Fruit fly (Drosophila melanogaster) whole organism, embryonic: ENCODE results near the gene CG13081.
A peak's percentile ranks its signal among the peaks of the same experiment; 100 is the strongest.

Experiments used
- Antp ChIP-seq: fragments of 200-800 bp; sonication (Bioruptor generic); optimal IDR thresholded peaks from 3 replicates; lab custom pipeline; 2016; ENCODE audit warnings: missing biosample characterization, missing genetic modification characterization
- CG12236 ChIP-seq: fragments of 200-800 bp; sonication (Bioruptor generic); optimal IDR thresholded peaks from 2 replicates; lab custom pipeline; 2016; ENCODE audit warnings: missing biosample characterization, missing genetic modification characterization
- CG14050 ChIP-seq: fragments of 200-800 bp; sonication (Bioruptor generic); IDR thresholded peaks from 3 replicates; pipeline ENCODE4 v1.3.6; 2022; ENCODE audit warnings: missing biosample characterization, missing genetic modification characterization
- CG14965 ChIP-seq: fragments of 200-800 bp; sonication (Bioruptor generic); optimal IDR thresholded peaks from 2 replicates; lab custom pipeline; 2016; ENCODE audit warnings: missing biosample characterization, missing genetic modification characterization, borderline replicate concordance
- CG15011 ChIP-seq: fragments of 200-800 bp; sonication (Bioruptor generic); optimal IDR thresholded peaks from 3 replicates; lab custom pipeline; 2018; ENCODE audit warnings: missing biosample characterization, mild to moderate bottlenecking, missing genetic modification characterization
- CG15514 ChIP-seq: fragments of 200-800 bp; sonication (Bioruptor generic); optimal IDR thresholded peaks from 3 replicates; lab custom pipeline; 2017; ENCODE audit warnings: missing biosample characterization, missing genetic modification characterization, mild to moderate bottlenecking, moderate library complexity, missing genetic modification reagents
- CG17568 ChIP-seq: fragments of 200-800 bp; sonication (Bioruptor generic); optimal IDR thresholded peaks from 2 replicates; lab custom pipeline; 2018; ENCODE audit warnings: missing biosample characterization, mild to moderate bottlenecking, missing genetic modification characterization, moderate library complexity
- CG18599 ChIP-seq: fragments of 200-800 bp; sonication (Bioruptor generic); optimal IDR thresholded peaks from 3 replicates; lab custom pipeline; 2017; ENCODE audit warnings: missing biosample characterization, missing genetic modification characterization, mild to moderate bottlenecking, moderate library complexity, missing genetic modification reagents
- CG4360 ChIP-seq: fragments of 200-800 bp; sonication (Bioruptor generic); IDR thresholded peaks from 2 replicates; pipeline ENCODE4 v1.3.6; 2022; ENCODE audit warnings: missing biosample characterization, missing genetic modification characterization
- CG5180 ChIP-seq: fragments of 200-800 bp; sonication (Bioruptor generic); optimal IDR thresholded peaks from 3 replicates; lab custom pipeline; 2017; ENCODE audit warnings: missing biosample characterization, missing genetic modification characterization, mild to moderate bottlenecking, moderate library complexity, missing genetic modification reagents
- CG6272 ChIP-seq: fragments of 200-800 bp; sonication (Bioruptor generic); IDR thresholded peaks from 2 replicates; pipeline ENCODE4 v1.3.6; 2022; ENCODE audit warnings: missing biosample characterization, missing genetic modification characterization
- CG7372 ChIP-seq: fragments of 200-800 bp; sonication (Bioruptor generic); IDR thresholded peaks from 2 replicates; pipeline ENCODE4 v1.3.6; 2022; ENCODE audit warnings: missing biosample characterization, missing genetic modification characterization
- CG8359 ChIP-seq: fragments of 200-800 bp; sonication (Bioruptor generic); optimal IDR thresholded peaks from 2 replicates; lab custom pipeline; 2017; ENCODE audit warnings: missing biosample characterization, mild to moderate bottlenecking, missing genetic modification characterization, borderline replicate concordance
- CoRest ChIP-seq: fragments of 200-800 bp; sonication (Bioruptor generic); optimal IDR thresholded peaks from 3 replicates; lab custom pipeline; 2018; ENCODE audit warnings: missing biosample characterization, mild to moderate bottlenecking, missing genetic modification characterization, moderate library complexity
- D ChIP-seq, 2 experiments: fragments of 200-800 bp in 1 of 2; fragments of >200 bp in 1 of 2; sonication (Bioruptor generic) in 1 of 2; optimal IDR thresholded peaks; 2 replicates in 1 of 2; 3 replicates in 1 of 2; lab custom pipeline; 2017; ENCODE audit warnings: mild to moderate bottlenecking in 1 of 2, missing biosample characterization in 1 of 2, missing genetic modification characterization in 1 of 2, missing genetic modification reagents in 1 of 2
- Elba2 ChIP-seq: fragments of 200-800 bp; sonication (Bioruptor generic); optimal IDR thresholded peaks from 3 replicates; lab custom pipeline; 2016; ENCODE audit warnings: missing biosample characterization, missing genetic modification characterization
- Fer2 ChIP-seq: fragments of 200-800 bp; sonication (Bioruptor generic); optimal IDR thresholded peaks from 2 replicates; lab custom pipeline; 2018; ENCODE audit warnings: missing biosample characterization, mild to moderate bottlenecking, missing genetic modification characterization, moderate library complexity
- Fer3 ChIP-seq: fragments of 200-800 bp; sonication (Bioruptor generic); optimal IDR thresholded peaks from 2 replicates; lab custom pipeline; 2018; ENCODE audit warnings: missing biosample characterization, mild to moderate bottlenecking, missing genetic modification characterization, moderate library complexity
- Hr3 ChIP-seq: fragments of 200-800 bp; sonication (Bioruptor generic); optimal IDR thresholded peaks from 3 replicates; lab custom pipeline; 2016; ENCODE audit warnings: missing biosample characterization, missing genetic modification characterization
- MBD-R2 ChIP-seq: fragments of 200-800 bp; sonication (Bioruptor generic); IDR thresholded peaks from 2 replicates; pipeline ENCODE4 v1.3.6; 2022; ENCODE audit warnings: missing biosample characterization, missing genetic modification characterization
- Oli ChIP-seq: fragments of 200-800 bp; sonication (Bioruptor generic); optimal IDR thresholded peaks from 2 replicates; lab custom pipeline; 2018; ENCODE audit warnings: missing biosample characterization, mild to moderate bottlenecking, missing genetic modification characterization, moderate library complexity
- Poxn ChIP-seq: fragments of 200-800 bp; sonication (Bioruptor generic); IDR thresholded peaks from 2 replicates; pipeline ENCODE4 v1.3.6; 2022; ENCODE audit warnings: missing biosample characterization, missing genetic modification characterization
- Sox100B ChIP-seq: fragments of 200-800 bp; sonication (Bioruptor generic); optimal IDR thresholded peaks from 3 replicates; lab custom pipeline; 2018; ENCODE audit warnings: missing biosample characterization, mild to moderate bottlenecking, missing genetic modification characterization
- Tbp ChIP-seq: fragments of >200 bp; optimal IDR thresholded peaks from 2 replicates; lab custom pipeline; 2018; ENCODE audit warnings: missing biosample characterization, missing genetic modification characterization
- ab ChIP-seq: fragments of 200-800 bp; sonication (Bioruptor generic); optimal IDR thresholded peaks from 2 replicates; lab custom pipeline; 2016; ENCODE audit warnings: missing biosample characterization, missing genetic modification characterization
- bbx ChIP-seq: fragments of 200-800 bp; sonication (Bioruptor generic); IDR thresholded peaks from 2 replicates; pipeline ENCODE4 v1.3.6; 2022; ENCODE audit warnings: missing biosample characterization, missing genetic modification characterization; ENCODE audit not compliant: partially characterized antibody
- bigmax ChIP-seq: fragments of 200-800 bp; sonication (Bioruptor generic); optimal IDR thresholded peaks from 2 replicates; lab custom pipeline; 2018; ENCODE audit warnings: missing biosample characterization, mild to moderate bottlenecking, missing genetic modification characterization
- cas ChIP-seq: fragments of 200-800 bp; sonication (Bioruptor generic); IDR thresholded peaks from 2 replicates; pipeline ENCODE4 v1.3.6; 2022; ENCODE audit warnings: missing biosample characterization, missing genetic modification characterization
- chif ChIP-seq, 2 experiments: fragments of 200-800 bp; sonication (Bioruptor generic); optimal IDR thresholded peaks; 3 replicates each; lab custom pipeline; 2016; ENCODE audit warnings: missing biosample characterization in 2 of 2, missing genetic modification characterization in 2 of 2
- dmrt99B ChIP-seq: fragments of 200-800 bp; sonication (Bioruptor generic); optimal IDR thresholded peaks from 2 replicates; lab custom pipeline; 2018; ENCODE audit warnings: missing biosample characterization, mild to moderate bottlenecking, missing genetic modification characterization, moderate library complexity
- eve ChIP-seq, 2 experiments: fragments of >200 bp; optimal IDR thresholded peaks; 2 replicates each; lab custom pipeline; 2017; ENCODE audit warnings: missing biosample characterization in 2 of 2, missing genetic modification characterization in 2 of 2
- exex ChIP-seq: fragments of 200-800 bp; sonication (Bioruptor generic); optimal IDR thresholded peaks from 4 replicates; lab custom pipeline; 2018; ENCODE audit warnings: missing biosample characterization, mild to moderate bottlenecking, missing genetic modification characterization, moderate library complexity
- ind ChIP-seq: fragments of 200-800 bp; sonication (Bioruptor generic); optimal IDR thresholded peaks from 3 replicates; lab custom pipeline; 2016; ENCODE audit warnings: missing biosample characterization, missing genetic modification characterization
- kay ChIP-seq: fragments of 200-800 bp; sonication (Bioruptor generic); optimal IDR thresholded peaks from 2 replicates; lab custom pipeline; 2016; ENCODE audit warnings: missing biosample characterization, missing genetic modification characterization
- luna ChIP-seq: fragments of 200-800 bp; sonication (Bioruptor generic); optimal IDR thresholded peaks from 2 replicates; lab custom pipeline; 2016; ENCODE audit warnings: missing biosample characterization, missing genetic modification characterization
- mam ChIP-seq: fragments of 200-800 bp; sonication (Bioruptor generic); optimal IDR thresholded peaks from 3 replicates; lab custom pipeline; 2016; ENCODE audit warnings: missing biosample characterization, missing genetic modification characterization
- mld ChIP-seq: fragments of 200-800 bp; sonication (Bioruptor generic); IDR thresholded peaks from 3 replicates; pipeline ENCODE4 v1.3.6; 2022; ENCODE audit warnings: missing biosample characterization, missing genetic modification characterization; ENCODE audit not compliant: partially characterized antibody
- odd ChIP-seq: fragments of 200-800 bp; sonication (Bioruptor generic); optimal IDR thresholded peaks from 2 replicates; lab custom pipeline; 2017; ENCODE audit warnings: missing biosample characterization, mild to moderate bottlenecking, missing genetic modification characterization
- pan ChIP-seq, 4 experiments: fragments of >200 bp in 3 of 4; fragments of 200-800 bp in 1 of 4; sonication (Bioruptor generic) in 1 of 4; optimal IDR thresholded peaks in 3 of 4; IDR thresholded peaks in 1 of 4; 2 replicates each; pipeline versions ENCODE4 v1.3.6 to Lab custom; 2017 to 2022; ENCODE audit warnings: missing biosample characterization in 2 of 4, missing genetic modification characterization in 2 of 4, mixed read lengths in 1 of 4
- pb ChIP-seq: fragments of 200-800 bp; sonication (Bioruptor generic); optimal IDR thresholded peaks from 3 replicates; lab custom pipeline; 2016; ENCODE audit warnings: missing biosample characterization, missing genetic modification characterization
- peb ChIP-seq: fragments of 200-800 bp; sonication (Bioruptor generic); IDR thresholded peaks from 2 replicates; pipeline ENCODE4 v1.3.6; 2022; ENCODE audit warnings: missing biosample characterization, missing genetic modification characterization
- prd ChIP-seq, 3 experiments: fragments of >200 bp in 2 of 3; fragments of 200-800 bp in 1 of 3; sonication (Bioruptor generic) in 1 of 3; optimal IDR thresholded peaks in 2 of 3; IDR thresholded peaks in 1 of 3; 2 replicates in 2 of 3; 3 replicates in 1 of 3; pipeline versions ENCODE4 v1.3.6 to Lab custom; 2017 to 2022; ENCODE audit warnings: missing biosample characterization in 1 of 3, missing genetic modification characterization in 1 of 3
- psq ChIP-seq: fragments of 200-800 bp; sonication (Bioruptor generic); optimal IDR thresholded peaks from 2 replicates; lab custom pipeline; 2017; ENCODE audit warnings: missing biosample characterization, missing genetic modification characterization
- schlank ChIP-seq: fragments of 200-800 bp; sonication (Bioruptor generic); optimal IDR thresholded peaks from 2 replicates; lab custom pipeline; 2018; ENCODE audit warnings: missing biosample characterization, mild to moderate bottlenecking, missing genetic modification characterization
- sim ChIP-seq: fragments of 200-800 bp; sonication (Bioruptor generic); IDR thresholded peaks from 2 replicates; pipeline ENCODE4 v1.3.6; 2022; ENCODE audit warnings: missing biosample characterization, missing genetic modification characterization
- tio ChIP-seq: fragments of 200-800 bp; sonication (Bioruptor generic); optimal IDR thresholded peaks from 2 replicates; lab custom pipeline; 2017; ENCODE audit warnings: missing biosample characterization, missing genetic modification characterization, inconsistent platforms
- vfl ChIP-seq: fragments of 200-800 bp; sonication (Bioruptor generic); optimal IDR thresholded peaks from 2 replicates; lab custom pipeline; 2016; ENCODE audit warnings: missing biosample characterization, missing genetic modification characterization

Gene CG13081

DNA sequence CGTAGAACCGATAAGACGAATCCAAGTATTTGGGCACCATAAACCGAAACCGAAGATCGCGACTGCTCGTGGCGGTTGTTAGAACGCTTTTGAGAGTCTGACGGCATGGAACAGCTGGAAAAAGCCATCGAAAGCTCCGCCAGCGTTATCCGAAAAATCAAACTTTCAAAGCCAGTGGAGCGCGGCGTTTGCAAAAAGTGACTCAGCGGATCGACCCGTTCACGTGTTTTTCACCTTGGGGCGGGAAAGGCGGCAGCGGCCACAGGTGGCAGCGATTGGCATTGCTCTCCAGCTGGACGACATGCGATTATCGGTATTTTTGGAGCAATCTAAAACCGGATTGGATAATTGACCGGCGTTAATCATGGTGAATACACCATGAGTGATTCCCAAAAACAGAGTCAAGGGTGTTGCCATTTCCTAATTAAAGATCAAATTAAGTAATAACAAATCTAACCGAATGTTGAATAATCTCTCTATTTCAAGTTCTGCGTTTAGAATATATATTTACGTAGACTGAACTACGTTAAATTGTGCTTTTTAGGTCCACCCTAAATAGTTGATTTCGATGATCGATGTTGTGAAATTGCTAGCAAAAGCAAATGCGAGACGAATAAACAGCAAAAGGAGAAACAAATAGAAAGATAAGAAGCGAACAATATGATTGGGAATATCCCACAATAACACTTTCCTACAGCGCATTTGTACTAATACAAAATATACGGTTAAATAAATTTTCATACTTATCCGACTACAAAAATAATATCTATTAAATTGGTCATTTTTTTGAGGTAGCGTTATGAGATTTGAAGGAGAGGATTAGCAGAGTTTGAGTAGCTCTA is 6.7 kb downstream of the CG13081 start, which contains the start of gene CG10337 (continued):
- TF ChIP-seq Fer3 (tag; lab: Kevin White, UChicago) (peak; percentile 59), tio (GFP tag; lab: Kevin White, UChicago) (no peak), schlank (tag; lab: Kevin White, UChicago) (peak; percentile 17), luna (GFP tag; lab: Kevin White, UChicago) (no peak), mld (GFP tag; lab: Robert Waterston, UW) (no peak), CG15011 (GFP tag; lab: Kevin White, UChicago) (peak; percentile 69), prd (optimal IDR thresholded peaks at IDR 0.05; lab: Kevin White, UChicago) (no peak), prd (GFP tag; IDR thresholded peaks at IDR 0.05; lab: Robert Waterston, UW) (no peak; the same call in 2 of the 3 replicates), MBD-R2 (peak; percentile 59; the same call in 1 of the 2 replicates), bigmax (GFP tag; lab: Kevin White, UChicago) (no peak), cas (no peak), D (optimal IDR thresholded peaks at IDR 0.05; lab: Kevin White, UChicago) (no peak), D (GFP tag; optimal IDR thresholded peaks at IDR 0.05; lab: Kevin White, UChicago) (peak; percentile 53), chif (GFP tag; optimal IDR thresholded peaks at IDR 0.05; lab: Kevin White, UChicago) (no peak), vfl (no peak), dmrt99B (tag; lab: Kevin White, UChicago) (peak; percentile 33), Oli (tag; lab: Kevin White, UChicago) (no peak), CG12236 (GFP tag; lab: Kevin White, UChicago) (no peak), Sox100B (peak; percentile 54), kay (GFP tag; lab: Kevin White, UChicago) (peak; percentile 53), ind (no peak), Poxn (GFP tag; lab: Robert Waterston, UW) (no peak), Antp (GFP tag; lab: Kevin White, UChicago) (no peak), CG7372 (GFP tag; lab: Robert Waterston, UW) (no peak), CoRest (tag; lab: Kevin White, UChicago) (peak; percentile 47), eve (GFP tag; optimal IDR thresholded peaks at IDR 0.05; lab: Kevin White, UChicago) (peak in 1 of 2 experiments; percentile 72), pan (optimal IDR thresholded peaks at IDR 0.05; lab: Kevin White, UChicago) (no peak), pan (GFP tag; optimal IDR thresholded peaks at IDR 0.05 in 1 of 2, IDR thresholded peaks at IDR 0.05 in 1 of 2) (peak in 1 of 2 experiments; percentile 36), CG17568 (GFP tag; lab: Kevin White, UChicago) (peak; percentile 28), CG14965 (GFP tag; lab: Kevin White, UChicago) (no peak), exex (peak; percentile 69), peb (no peak), CG5180 (GFP tag; lab: Kevin White, UChicago) (peak; percentile 37), CG8359 (GFP tag; lab: Kevin White, UChicago) (no peak), odd (GFP tag; lab: Kevin White, UChicago) (peak; percentile 67), bbx (no peak), Hr3 (peak; percentile 13), Elba2 (GFP tag; lab: Kevin White, UChicago) (no peak), sim (no peak), psq (GFP tag; lab: Kevin White, UChicago) (peak; percentile 86), Fer2 (no peak), CG15514 (GFP tag; lab: Kevin White, UChicago) (peak; percentile 53), ab (GFP tag; lab: Kevin White, UChicago) (no peak), CG6272 (GFP tag; lab: Robert Waterston, UW) (no peak), CG4360 (no peak), pb (GFP tag; lab: Kevin White, UChicago) (no peak), mam (GFP tag; lab: Kevin White, UChicago) (peak; percentile 25), CG18599 (GFP tag; lab: Kevin White, UChicago) (peak; percentile 80), Tbp (GFP tag; lab: Kevin White, UChicago) (no peak), CG14050 (GFP tag; lab: Robert Waterston, UW) (no peak)
